Worm (Caenorhabditis elegans) whole organism, L1 larva: Measurements from ENCODE around the gene R53.8.
"Not testable (repeated sequence)": the region's sequence is repeated elsewhere in the genome, so short reads cannot be mapped to it uniquely, and the experiment has no call there.

Source experiments
- blmp-1 ChIP-seq: fragments of 150-350 bp; optimal IDR thresholded peaks from 2 replicates; lab custom pipeline; 2014; ENCODE audit warnings: missing biosample characterization, missing genetic modification characterization
- ceh-88 ChIP-seq: fragments of 200-800 bp; sonication (Bioruptor generic); IDR thresholded peaks from 2 replicates; pipeline ENCODE4 v1.3.6; 2022; ENCODE audit warnings: missing genetic modification characterization, missing compliant biosample characterization
- ceh-90 ChIP-seq: sonication (generic microtip); optimal IDR thresholded peaks from 2 replicates; lab custom pipeline; 2016; ENCODE audit warnings: missing genetic modification characterization, missing compliant biosample characterization
- dsc-1 ChIP-seq: sonication (generic microtip); optimal IDR thresholded peaks from 2 replicates; lab custom pipeline; 2016; ENCODE audit warnings: mild to moderate bottlenecking, missing genetic modification characterization, missing compliant biosample characterization
- efl-1 ChIP-seq, 4 experiments: fragments of 150-350 bp; optimal IDR thresholded peaks in 3 of 4; peaks in 1 of 4; 1 replicate in 1 of 4; 2 replicates in 3 of 4; lab custom pipeline; 2014; ENCODE audit warnings: missing biosample characterization in 2 of 4, missing genetic modification characterization in 2 of 4, missing genetic modification reagents in 2 of 4
- egl-27 ChIP-seq, 2 experiments: fragments of 150-350 bp in 1 of 2; sonication (generic microtip); optimal IDR thresholded peaks; 3 replicates each; lab custom pipeline; 2017 to 2018; ENCODE audit warnings: missing biosample characterization in 2 of 2, missing genetic modification characterization in 2 of 2, missing genetic modification reagents in 2 of 2
- elt-2 ChIP-seq: sonication (generic microtip); optimal IDR thresholded peaks from 2 replicates; lab custom pipeline; 2016; ENCODE audit warnings: missing genetic modification characterization, mild to moderate bottlenecking, inconsistent platforms, missing compliant biosample characterization, missing genetic modification reagents
- elt-3 ChIP-seq, 6 experiments: fragments of 150-350 bp in 1 of 6; sonication (generic microtip); optimal IDR thresholded peaks; 2 replicates each; lab custom pipeline; 2017 to 2018; ENCODE audit warnings: missing biosample characterization in 6 of 6, missing genetic modification characterization in 6 of 6, inconsistent platforms in 1 of 6
- ets-5 ChIP-seq: fragments of 200-800 bp; sonication (Bioruptor generic); IDR thresholded peaks from 2 replicates; pipeline ENCODE4 v1.3.6; 2022; ENCODE audit warnings: missing genetic modification characterization, missing compliant biosample characterization
- fkh-4 ChIP-seq: sonication (generic microtip); optimal IDR thresholded peaks from 2 replicates; lab custom pipeline; 2016; ENCODE audit warnings: missing compliant biosample characterization, missing genetic modification characterization, borderline replicate concordance
- fkh-8 ChIP-seq: sonication (generic microtip); optimal IDR thresholded peaks from 2 replicates; lab custom pipeline; 2016; ENCODE audit warnings: mild to moderate bottlenecking, missing genetic modification characterization, missing compliant biosample characterization
- fos-1 ChIP-seq: fragments of 150-350 bp; optimal IDR thresholded peaks from 2 replicates; lab custom pipeline; 2014; ENCODE audit warnings: missing biosample characterization, missing genetic modification characterization
- jun-1 ChIP-seq: fragments of 150-350 bp; optimal IDR thresholded peaks from 2 replicates; lab custom pipeline; 2014; ENCODE audit warnings: missing biosample characterization, missing genetic modification reagents, missing genetic modification characterization
- lin-14 ChIP-seq: fragments of 200-800 bp; sonication (Bioruptor generic); optimal IDR thresholded peaks from 2 replicates; lab custom pipeline; 2018; ENCODE audit warnings: mild to moderate bottlenecking, missing genetic modification characterization, moderate library complexity, missing compliant biosample characterization
- lin-15B ChIP-seq: fragments of 150-350 bp; sonication (generic microtip); optimal IDR thresholded peaks from 3 replicates; lab custom pipeline; 2014; ENCODE audit warnings: missing biosample characterization, missing genetic modification characterization
- lin-35 ChIP-seq, 2 experiments: fragments of 150-350 bp; optimal IDR thresholded peaks; 2 replicates each; lab custom pipeline; 2014; ENCODE audit warnings: missing biosample characterization in 2 of 2, missing genetic modification characterization in 2 of 2, missing genetic modification reagents in 2 of 2
- lsy-2 ChIP-seq, 2 experiments: fragments of 150-350 bp; optimal IDR thresholded peaks; 2 replicates each; lab custom pipeline; 2014; ENCODE audit warnings: missing biosample characterization in 2 of 2, missing genetic modification characterization in 2 of 2
- mef-2 ChIP-seq: fragments of 150-350 bp; optimal IDR thresholded peaks from 2 replicates; lab custom pipeline; 2014; ENCODE audit warnings: missing biosample characterization, missing genetic modification characterization
- mep-1 ChIP-seq: fragments of 150-350 bp; optimal IDR thresholded peaks from 2 replicates; lab custom pipeline; 2014; ENCODE audit warnings: missing biosample characterization, missing genetic modification characterization
- nhr-19 ChIP-seq: fragments of 200-800 bp; sonication (Bioruptor generic); conservative IDR thresholded peaks from 2 replicates; pipeline ENCODE4 v1.3.6; 2022; ENCODE audit warnings: missing genetic modification characterization, missing compliant biosample characterization
- nhr-20 ChIP-seq: sonication (generic microtip); optimal IDR thresholded peaks from 2 replicates; lab custom pipeline; 2016; ENCODE audit warnings: mild to moderate bottlenecking, missing genetic modification characterization, missing compliant biosample characterization
- nhr-28 ChIP-seq: fragments of 150-350 bp; optimal IDR thresholded peaks from 2 replicates; lab custom pipeline; 2014; ENCODE audit warnings: missing biosample characterization, missing genetic modification characterization
- nhr-47 ChIP-seq: sonication (generic microtip); optimal IDR thresholded peaks from 2 replicates; lab custom pipeline; 2016; ENCODE audit warnings: mild to moderate bottlenecking, missing genetic modification characterization, moderate library complexity, missing compliant biosample characterization
- nhr-71 ChIP-seq: sonication (generic microtip); optimal IDR thresholded peaks from 2 replicates; lab custom pipeline; 2016; ENCODE audit warnings: mild to moderate bottlenecking, missing genetic modification characterization, moderate library complexity, missing compliant biosample characterization
- nhr-90 ChIP-seq: sonication (generic microtip); optimal IDR thresholded peaks from 2 replicates; lab custom pipeline; 2016; ENCODE audit warnings: mild to moderate bottlenecking, missing genetic modification characterization, missing compliant biosample characterization; ENCODE audit not compliant: poor library complexity
- pax-3 ChIP-seq: fragments of 200-800 bp; sonication (Bioruptor generic); optimal IDR thresholded peaks from 2 replicates; lab custom pipeline; 2018; ENCODE audit warnings: mild to moderate bottlenecking, missing genetic modification characterization, moderate library complexity, missing compliant biosample characterization
- pqm-1 ChIP-seq: sonication (generic microtip); optimal IDR thresholded peaks from 3 replicates; lab custom pipeline; 2017; ENCODE audit warnings: missing biosample characterization, missing genetic modification characterization
- sox-4 ChIP-seq: sonication (generic microtip); optimal IDR thresholded peaks from 2 replicates; lab custom pipeline; 2016; ENCODE audit warnings: missing genetic modification characterization, missing compliant biosample characterization
- sup-37 ChIP-seq: fragments of 200-800 bp; sonication (Bioruptor generic); optimal IDR thresholded peaks from 2 replicates; lab custom pipeline; 2018; ENCODE audit warnings: mild to moderate bottlenecking, missing genetic modification characterization, missing compliant biosample characterization
- swsn-7 ChIP-seq: sonication (generic microtip); optimal IDR thresholded peaks from 2 replicates; lab custom pipeline; 2016; ENCODE audit warnings: missing genetic modification characterization, missing compliant biosample characterization
- tlp-1 ChIP-seq: fragments of 150-350 bp; optimal IDR thresholded peaks from 2 replicates; lab custom pipeline; 2014; ENCODE audit warnings: missing biosample characterization, missing genetic modification characterization
- unc-30 ChIP-seq: sonication (generic microtip); optimal IDR thresholded peaks from 2 replicates; lab custom pipeline; 2017; ENCODE audit warnings: missing biosample characterization, missing genetic modification characterization
- unc-62 ChIP-seq: fragments of 150-350 bp; optimal IDR thresholded peaks from 2 replicates; lab custom pipeline; 2014; ENCODE audit warnings: missing biosample characterization, missing genetic modification reagents, missing genetic modification characterization
- unc-98 ChIP-seq: fragments of 200-800 bp; sonication (Bioruptor generic); IDR thresholded peaks from 2 replicates; pipeline ENCODE4 v1.3.6; 2022; ENCODE audit warnings: missing genetic modification characterization, missing compliant biosample characterization
- zag-1 ChIP-seq: fragments of 150-350 bp; optimal IDR thresholded peaks from 2 replicates; lab custom pipeline; 2014; ENCODE audit warnings: missing biosample characterization, missing genetic modification characterization
- ztf-11 ChIP-seq, 2 experiments: sonication (generic microtip); optimal IDR thresholded peaks; 2 replicates each; lab custom pipeline; 2016 to 2017; ENCODE audit warnings: missing genetic modification characterization in 2 of 2, missing biosample characterization in 1 of 2, missing compliant biosample characterization in 1 of 2

R53.8 gene

ce11 chrII:9994679-9995078 lies 18.2 kb downstream of the R53.8 start:
- TF ChIP-seq efl-1 (optimal IDR thresholded peaks at IDR 0.05; lab: Kevin White, UChicago) (no peak), efl-1 (GFP tag; optimal IDR thresholded peaks at IDR 0.05 in 1 of 2; lab: Kevin White, UChicago) (peak in 1 of 2 experiments; percentile 28), ets-5 (GFP tag; lab: Robert Waterston, UW) (no peak)

- peak; percentile 95 for TF ChIP-seq elt-2 (tag; lab: Kevin White, UChicago)
- peak; percentile 66 for TF ChIP-seq nhr-20 (tag; lab: Kevin White, UChicago)
- TF ChIP-seq fkh-8: no peak
- peak in 1 of 2 experiments; percentile 58 for TF ChIP-seq lin-35 (GFP tag; optimal IDR thresholded peaks at IDR 0.05; lab: Kevin White, UChicago)
- TF ChIP-seq elt-3 (tag; optimal IDR thresholded peaks at IDR 0.05; lab: Kevin White, UChicago): peak in 1 of 6 experiments; percentile 41
- peak; percentile 59 for TF ChIP-seq tlp-1 (tag; lab: Kevin White, UChicago)
- peak; percentile 25 for TF ChIP-seq nhr-90
- no peak for TF ChIP-seq mef-2 (tag; lab: Kevin White, UChicago)
- no peak for TF ChIP-seq efl-1 (optimal IDR thresholded peaks at IDR 0.05; lab: Kevin White, UChicago)
- peak in 1 of 2 experiments; percentile 2 for TF ChIP-seq efl-1 (GFP tag; optimal IDR thresholded peaks at IDR 0.05 in 1 of 2; lab: Kevin White, UChicago)
- 0 out of 2 replicates have a peak, but pooled peaks have one; percentile 2 for TF ChIP-seq nhr-19
- TF ChIP-seq blmp-1 (tag; lab: Kevin White, UChicago): peak; percentile 60
- peak in 1 of 2 experiments; percentile 31 for TF ChIP-seq lsy-2 (tag; optimal IDR thresholded peaks at IDR 0.05; lab: Kevin White, UChicago)
- no peak for TF ChIP-seq lin-14 (GFP tag; lab: Kevin White, UChicago)
- peak; percentile 38 for TF ChIP-seq nhr-71
- peak; percentile 62 for TF ChIP-seq pqm-1 (tag; lab: Kevin White, UChicago)
Measured at ce11 chrII:10001065-10001464, 24.6 kb downstream of the R53.8 start, which contains the start of gene nlt-1. Gene nlt-1 (minus strand): TSS chrII:10001142.

ce11 chrII:10001546-10001945 lies 25.0 kb downstream of the R53.8 start, which contains the start of gene ZK892.3:
Gene ZK892.3 (plus strand): TSS chrII:10001846.
- TF ChIP-seq ztf-11 (tag; optimal IDR thresholded peaks at IDR 0.05; lab: Kevin White, UChicago): no peak
- no peak for TF ChIP-seq efl-1 (optimal IDR thresholded peaks at IDR 0.05; lab: Kevin White, UChicago)
- peak in 1 of 2 experiments; percentile 43 for TF ChIP-seq efl-1 (GFP tag; optimal IDR thresholded peaks at IDR 0.05 in 1 of 2; lab: Kevin White, UChicago)

- not testable (repeated sequence) for TF ChIP-seq unc-62 (GFP tag; lab: Kevin White, UChicago); fos-1 (tag; lab: Kevin White, UChicago); sox-4 (tag; lab: Kevin White, UChicago)
Measured at ce11 chrII:10006266-10006665, 29.8 kb downstream of the R53.8 start, which contains the start of gene ZK892.4. Gene ZK892.4 (plus strand): TSS chrII:10006566.

- TF ChIP-seq mep-1 (no peak), unc-98 (GFP tag; lab: Robert Waterston, UW) (no peak), ceh-90 (tag; lab: Kevin White, UChicago) (no peak), nhr-47 (no peak), swsn-7 (tag; lab: Kevin White, UChicago) (no peak), lsy-2 (tag; optimal IDR thresholded peaks at IDR 0.05; lab: Kevin White, UChicago) (no peak), sup-37 (GFP tag; lab: Kevin White, UChicago) (no peak), sox-4 (tag; lab: Kevin White, UChicago) (no peak), unc-30 (tag; lab: Kevin White, UChicago) (no peak), jun-1 (no peak), pax-3 (no peak), dsc-1 (tag; lab: Kevin White, UChicago) (no peak), lin-15B (no peak), nhr-28 (tag; lab: Kevin White, UChicago) (no peak), egl-27 (tag; optimal IDR thresholded peaks at IDR 0.05; lab: Kevin White, UChicago) (no peak), zag-1 (tag; lab: Kevin White, UChicago) (no peak), fkh-4 (tag; lab: Kevin White, UChicago) (no peak), ceh-88 (GFP tag; lab: Robert Waterston, UW) (no peak)
- TF ChIP-seq, all 84 proteins: peak for 0
Measured at ce11 chrII:10007917-10008316, 31.4 kb downstream of the R53.8 start, which contains the start of gene ZK892.5. Gene ZK892.5 (plus strand): TSS chrII:10008217.
